Fruit fly (Drosophila melanogaster) whole organism, embryonic: ENCODE measurements around the gene Gdi.

Experiments
- Atf-2 ChIP-seq: fragments of 200-800 bp; sonication (Bioruptor generic); optimal IDR thresholded peaks from 2 replicates; lab custom pipeline; 2016; ENCODE audit warnings: missing biosample characterization, missing genetic modification characterization
- Atf3 ChIP-seq: fragments of 200-800 bp; sonication (Bioruptor generic); optimal IDR thresholded peaks from 3 replicates; lab custom pipeline; 2016; ENCODE audit warnings: missing biosample characterization, missing genetic modification characterization
- CG1024 ChIP-seq: fragments of 200-800 bp; sonication (Bioruptor generic); IDR thresholded peaks from 2 replicates; pipeline ENCODE4 v1.3.6; 2022; ENCODE audit warnings: missing biosample characterization, missing genetic modification characterization
- CG11085 ChIP-seq: fragments of 200-800 bp; sonication (Bioruptor generic); IDR thresholded peaks from 2 replicates; pipeline ENCODE4 v1.3.6; 2022; ENCODE audit warnings: missing biosample characterization, missing genetic modification characterization
- CG13624 ChIP-seq: fragments of 200-800 bp; sonication (Bioruptor generic); optimal IDR thresholded peaks from 2 replicates; lab custom pipeline; 2016; ENCODE audit warnings: missing biosample characterization, missing genetic modification characterization
- CG14860 ChIP-seq: fragments of 200-800 bp; sonication (Bioruptor generic); IDR thresholded peaks from 3 replicates; pipeline ENCODE4 v1.3.6; 2022; ENCODE audit warnings: missing biosample characterization, missing genetic modification characterization; ENCODE audit not compliant: partially characterized antibody
- CG14965 ChIP-seq: fragments of 200-800 bp; sonication (Bioruptor generic); optimal IDR thresholded peaks from 2 replicates; lab custom pipeline; 2016; ENCODE audit warnings: missing biosample characterization, missing genetic modification characterization, borderline replicate concordance
- CG15269 ChIP-seq: fragments of 200-800 bp; sonication (Bioruptor generic); optimal IDR thresholded peaks from 2 replicates; lab custom pipeline; 2018; ENCODE audit warnings: missing biosample characterization, mild to moderate bottlenecking, missing genetic modification characterization, moderate library complexity
- CG15601 ChIP-seq: fragments of 200-800 bp; sonication (Bioruptor generic); optimal IDR thresholded peaks from 3 replicates; lab custom pipeline; 2019; ENCODE audit warnings: missing biosample characterization, mild to moderate bottlenecking, missing genetic modification characterization, moderate library complexity
- CG17802 ChIP-seq: fragments of 200-800 bp; sonication (Bioruptor generic); optimal IDR thresholded peaks from 2 replicates; lab custom pipeline; 2018; ENCODE audit warnings: missing biosample characterization, mild to moderate bottlenecking, missing genetic modification characterization, moderate library complexity
- CG17829 ChIP-seq: fragments of 200-800 bp; optimal IDR thresholded peaks from 2 replicates; lab custom pipeline; 2019; ENCODE audit warnings: missing biosample characterization, mild to moderate bottlenecking, missing genetic modification characterization, moderate library complexity
- CG2712 ChIP-seq: fragments of 200-800 bp; optimal IDR thresholded peaks from 3 replicates; lab custom pipeline; 2019; ENCODE audit warnings: missing biosample characterization, mild to moderate bottlenecking, missing genetic modification characterization, moderate library complexity
- CG30403 ChIP-seq: fragments of 200-800 bp; sonication (Bioruptor generic); optimal IDR thresholded peaks from 3 replicates; lab custom pipeline; 2016; ENCODE audit warnings: missing biosample characterization, missing genetic modification characterization
- CG32767 ChIP-seq: fragments of 200-800 bp; sonication (Bioruptor generic); IDR thresholded peaks from 2 replicates; pipeline ENCODE4 v1.3.6; 2022; ENCODE audit warnings: missing biosample characterization, missing genetic modification characterization
- CG4360 ChIP-seq: fragments of 200-800 bp; sonication (Bioruptor generic); IDR thresholded peaks from 2 replicates; pipeline ENCODE4 v1.3.6; 2022; ENCODE audit warnings: missing biosample characterization, missing genetic modification characterization
- CG4617 ChIP-seq: fragments of 200-800 bp; sonication (Bioruptor generic); optimal IDR thresholded peaks from 3 replicates; lab custom pipeline; 2016; ENCODE audit warnings: missing biosample characterization, missing genetic modification characterization, borderline replicate concordance
- CG7963 ChIP-seq: fragments of 200-800 bp; sonication (Bioruptor generic); IDR thresholded peaks from 3 replicates; pipeline ENCODE4 v1.3.6; 2022; ENCODE audit warnings: missing biosample characterization, missing genetic modification characterization; ENCODE audit not compliant: partially characterized antibody
- CG8765 ChIP-seq: fragments of 200-800 bp; sonication (Bioruptor generic); IDR thresholded peaks from 2 replicates; pipeline ENCODE4 v1.3.6; 2022; ENCODE audit warnings: missing biosample characterization, missing genetic modification characterization
- Camta ChIP-seq: fragments of 200-800 bp; sonication (Bioruptor generic); optimal IDR thresholded peaks from 2 replicates; lab custom pipeline; 2016; ENCODE audit warnings: missing biosample characterization, missing genetic modification characterization
- Dad ChIP-seq: fragments of 200-800 bp; sonication (Bioruptor generic); optimal IDR thresholded peaks from 3 replicates; lab custom pipeline; 2016; ENCODE audit warnings: missing biosample characterization, missing genetic modification characterization
- Dbx ChIP-seq: fragments of 200-800 bp; sonication (Bioruptor generic); IDR thresholded peaks from 3 replicates; pipeline ENCODE4 v1.3.6; 2022; ENCODE audit warnings: missing biosample characterization, missing genetic modification characterization
- Gsc ChIP-seq: fragments of 200-800 bp; sonication (Bioruptor generic); IDR thresholded peaks from 2 replicates; pipeline ENCODE4 v1.3.6; 2022; ENCODE audit warnings: missing biosample characterization, missing genetic modification characterization
- HLH3B ChIP-seq: fragments of 200-800 bp; sonication (Bioruptor generic); IDR thresholded peaks from 2 replicates; pipeline ENCODE4 v1.3.6; 2022; ENCODE audit warnings: missing biosample characterization, missing genetic modification characterization
- HLH54F ChIP-seq: fragments of 200-800 bp; sonication (Bioruptor generic); optimal IDR thresholded peaks from 3 replicates; lab custom pipeline; 2016; ENCODE audit warnings: missing biosample characterization, missing genetic modification characterization
- MTF-1 ChIP-seq: fragments of 200-800 bp; sonication (Bioruptor generic); optimal IDR thresholded peaks from 2 replicates; lab custom pipeline; 2018; ENCODE audit warnings: missing biosample characterization, mild to moderate bottlenecking, missing genetic modification characterization, borderline replicate concordance
- Meics ChIP-seq: fragments of 200-800 bp; sonication (Bioruptor generic); optimal IDR thresholded peaks from 2 replicates; lab custom pipeline; 2017; ENCODE audit warnings: missing biosample characterization, mild to moderate bottlenecking, missing genetic modification characterization
- Myb ChIP-seq: fragments of 200-800 bp; sonication (Bioruptor generic); optimal IDR thresholded peaks from 2 replicates; lab custom pipeline; 2016; ENCODE audit warnings: missing biosample characterization, missing genetic modification characterization
- Neu2 ChIP-seq: fragments of 200-800 bp; sonication (Bioruptor generic); optimal IDR thresholded peaks from 3 replicates; lab custom pipeline; 2016; ENCODE audit warnings: missing biosample characterization, missing genetic modification characterization, borderline replicate concordance
- Oaz ChIP-seq: fragments of 200-800 bp; sonication (Bioruptor generic); IDR thresholded peaks from 2 replicates; pipeline ENCODE4 v1.3.6; 2022; ENCODE audit warnings: missing biosample characterization, missing genetic modification characterization
- Poxn ChIP-seq: fragments of 200-800 bp; sonication (Bioruptor generic); IDR thresholded peaks from 2 replicates; pipeline ENCODE4 v1.3.6; 2022; ENCODE audit warnings: missing biosample characterization, missing genetic modification characterization
- Taf1 ChIP-seq: fragments of 200-800 bp; sonication (Bioruptor generic); IDR thresholded peaks from 2 replicates; pipeline ENCODE4 v1.3.6; 2022; ENCODE audit warnings: missing biosample characterization, missing genetic modification characterization
- Vsx1 ChIP-seq: fragments of 200-800 bp; sonication (Bioruptor generic); optimal IDR thresholded peaks from 2 replicates; lab custom pipeline; 2017; ENCODE audit warnings: missing biosample characterization, mild to moderate bottlenecking, missing genetic modification characterization, missing genetic modification reagents
- az2 ChIP-seq: fragments of 200-800 bp; sonication (Bioruptor generic); optimal IDR thresholded peaks from 3 replicates; lab custom pipeline; 2016; ENCODE audit warnings: missing biosample characterization, missing genetic modification characterization
- bbx ChIP-seq: fragments of 200-800 bp; sonication (Bioruptor generic); IDR thresholded peaks from 2 replicates; pipeline ENCODE4 v1.3.6; 2022; ENCODE audit warnings: missing biosample characterization, missing genetic modification characterization; ENCODE audit not compliant: partially characterized antibody
- cas ChIP-seq: fragments of 200-800 bp; sonication (Bioruptor generic); IDR thresholded peaks from 2 replicates; pipeline ENCODE4 v1.3.6; 2022; ENCODE audit warnings: missing biosample characterization, missing genetic modification characterization
- dpn ChIP-seq, 2 experiments: fragments of 200-800 bp; sonication (Bioruptor generic); optimal IDR thresholded peaks; 3 replicates each; lab custom pipeline; 2016; ENCODE audit warnings: missing biosample characterization in 2 of 2, missing genetic modification characterization in 2 of 2
- en ChIP-seq: fragments of 200-800 bp; sonication (Bioruptor generic); optimal IDR thresholded peaks from 2 replicates; lab custom pipeline; 2016; ENCODE audit warnings: missing biosample characterization, missing genetic modification characterization
- fd96Cb ChIP-seq: fragments of 200-800 bp; sonication (Bioruptor generic); optimal IDR thresholded peaks from 2 replicates; lab custom pipeline; 2018; ENCODE audit warnings: missing biosample characterization, mild to moderate bottlenecking, missing genetic modification characterization, moderate library complexity
- gcm ChIP-seq: fragments of 200-800 bp; sonication (Bioruptor generic); optimal IDR thresholded peaks from 2 replicates; lab custom pipeline; 2019; ENCODE audit warnings: missing biosample characterization, mild to moderate bottlenecking, missing genetic modification characterization, moderate library complexity
- kay ChIP-seq: fragments of 200-800 bp; sonication (Bioruptor generic); optimal IDR thresholded peaks from 2 replicates; lab custom pipeline; 2016; ENCODE audit warnings: missing biosample characterization, missing genetic modification characterization
- kni ChIP-seq: fragments of 200-800 bp; sonication (Bioruptor generic); optimal IDR thresholded peaks from 3 replicates; lab custom pipeline; 2017; ENCODE audit warnings: mild to moderate bottlenecking, missing biosample characterization, missing genetic modification reagents, missing genetic modification characterization
- luna ChIP-seq: fragments of 200-800 bp; sonication (Bioruptor generic); optimal IDR thresholded peaks from 2 replicates; lab custom pipeline; 2016; ENCODE audit warnings: missing biosample characterization, missing genetic modification characterization
- odd ChIP-seq: fragments of 200-800 bp; sonication (Bioruptor generic); optimal IDR thresholded peaks from 2 replicates; lab custom pipeline; 2017; ENCODE audit warnings: missing biosample characterization, mild to moderate bottlenecking, missing genetic modification characterization
- pan ChIP-seq, 4 experiments: fragments of >200 bp in 3 of 4; fragments of 200-800 bp in 1 of 4; sonication (Bioruptor generic) in 1 of 4; optimal IDR thresholded peaks in 3 of 4; IDR thresholded peaks in 1 of 4; 2 replicates each; pipeline versions ENCODE4 v1.3.6 to Lab custom; 2017 to 2022; ENCODE audit warnings: missing biosample characterization in 2 of 4, missing genetic modification characterization in 2 of 4, mixed read lengths in 1 of 4
- prd ChIP-seq, 3 experiments: fragments of >200 bp in 2 of 3; fragments of 200-800 bp in 1 of 3; sonication (Bioruptor generic) in 1 of 3; optimal IDR thresholded peaks in 2 of 3; IDR thresholded peaks in 1 of 3; 2 replicates in 2 of 3; 3 replicates in 1 of 3; pipeline versions ENCODE4 v1.3.6 to Lab custom; 2017 to 2022; ENCODE audit warnings: missing biosample characterization in 1 of 3, missing genetic modification characterization in 1 of 3
- salm ChIP-seq: fragments of 200-800 bp; sonication (Bioruptor generic); optimal IDR thresholded peaks from 2 replicates; lab custom pipeline; 2018; ENCODE audit warnings: missing biosample characterization, mild to moderate bottlenecking, missing genetic modification characterization
- sd ChIP-seq: fragments of 200-800 bp; sonication (Bioruptor generic); optimal IDR thresholded peaks from 3 replicates; lab custom pipeline; 2018; ENCODE audit warnings: missing biosample characterization, mild to moderate bottlenecking, missing genetic modification characterization, moderate library complexity

The Gdi gene

DNA sequence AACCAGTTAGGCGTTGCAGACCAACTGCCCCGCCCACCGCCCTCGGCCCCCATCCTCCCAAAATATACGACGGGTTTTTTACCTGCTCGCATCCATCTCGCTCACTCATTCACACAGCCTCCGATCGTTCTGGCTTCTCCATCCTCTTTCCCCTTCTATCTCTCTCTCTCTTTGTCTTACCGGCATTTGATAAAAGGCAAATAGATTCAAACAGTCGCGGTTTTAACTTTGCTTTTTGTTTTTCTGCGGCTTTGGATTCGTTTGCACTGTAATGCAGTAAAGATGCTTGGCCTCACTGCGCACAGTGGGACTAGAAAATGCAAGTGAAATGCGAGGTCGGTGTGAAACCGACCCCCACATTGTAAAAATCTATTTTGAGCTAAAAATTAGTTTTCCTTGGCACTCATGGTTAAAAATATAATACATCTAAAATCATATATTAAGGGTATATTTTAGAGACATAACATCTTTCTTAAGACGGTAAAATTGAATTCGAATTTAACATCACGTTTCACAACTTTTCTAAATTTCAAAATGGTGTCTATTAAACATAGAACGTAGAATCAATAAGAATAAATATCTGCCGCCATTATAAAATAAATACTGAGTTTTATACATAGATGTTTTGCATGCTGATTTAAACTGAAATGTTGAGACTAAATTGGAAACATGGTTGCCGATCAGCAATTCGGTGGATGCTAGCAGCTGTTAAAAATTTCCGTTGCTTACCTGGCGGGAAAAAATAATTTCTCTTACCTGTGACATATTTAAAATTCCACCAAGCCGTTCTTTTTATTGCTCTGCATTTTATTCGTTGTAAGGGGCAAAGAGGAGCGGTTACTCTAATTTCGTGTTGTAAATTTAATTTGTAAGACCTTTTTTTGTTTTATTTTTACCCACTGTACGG, 2.0 kb upstream of the Gdi start (continued):
- TF ChIP-seq CG7963 (GFP tag; lab: Robert Waterston, UW), result no peak
- no peak for TF ChIP-seq cas (GFP tag; lab: Robert Waterston, UW)
- TF ChIP-seq CG14860 (GFP tag; lab: Robert Waterston, UW), result no peak
- no peak for TF ChIP-seq dpn (GFP tag; optimal IDR thresholded peaks at IDR 0.05; lab: Kevin White, UChicago)
- TF ChIP-seq CG17802 (tag; lab: Kevin White, UChicago), result no peak
- 0 out of 2 replicates have a peak, but pooled peaks have one; percentile 24 for TF ChIP-seq CG8765 (GFP tag; lab: Robert Waterston, UW)
- TF ChIP-seq CG15269 (tag; lab: Kevin White, UChicago), result no peak
- 0 out of 2 replicates have a peak, but pooled peaks have one; percentile 24 for TF ChIP-seq HLH3B
- no peak for TF ChIP-seq CG13624 (GFP tag; lab: Kevin White, UChicago)
- peak; percentile 28 for TF ChIP-seq az2 (GFP tag; lab: Kevin White, UChicago)
- TF ChIP-seq Dbx (GFP tag; lab: Robert Waterston, UW), result 0 out of 3 replicates have a peak, but pooled peaks have one; percentile 36
- TF ChIP-seq pan (optimal IDR thresholded peaks at IDR 0.05; lab: Kevin White, UChicago), result no peak
- TF ChIP-seq pan (GFP tag; optimal IDR thresholded peaks at IDR 0.05 in 1 of 2, IDR thresholded peaks at IDR 0.05 in 1 of 2), result peak in 1 of 2 experiments; percentile 47
- TF ChIP-seq Myb (GFP tag; lab: Kevin White, UChicago), result no peak
- TF ChIP-seq luna (GFP tag; lab: Kevin White, UChicago), result no peak
- TF ChIP-seq Neu2 (GFP tag; lab: Kevin White, UChicago), result no peak
- peak; percentile 14 for TF ChIP-seq fd96Cb (tag; lab: Kevin White, UChicago)
- no peak for TF ChIP-seq Oaz (GFP tag; lab: Robert Waterston, UW)
- TF ChIP-seq Taf1 (GFP tag; lab: Robert Waterston, UW), result no peak
- no peak for TF ChIP-seq sd (tag; lab: Kevin White, UChicago)
- no peak for TF ChIP-seq CG4617 (GFP tag; lab: Kevin White, UChicago)
- peak; percentile 40 for TF ChIP-seq kni (GFP tag; lab: Kevin White, UChicago)
- no peak for TF ChIP-seq Poxn (GFP tag; lab: Robert Waterston, UW)
- no peak for TF ChIP-seq Atf-2 (GFP tag; lab: Kevin White, UChicago)
- TF ChIP-seq CG17829 (tag; lab: Kevin White, UChicago), result peak; percentile 3
- TF ChIP-seq CG15601 (tag; lab: Kevin White, UChicago), result no peak
- TF ChIP-seq bbx, result no peak
- no peak for TF ChIP-seq CG14965
- no peak for TF ChIP-seq Meics (GFP tag; lab: Kevin White, UChicago)
- TF ChIP-seq salm (tag; lab: Kevin White, UChicago), result no peak
- TF ChIP-seq HLH54F, result no peak
- no peak for TF ChIP-seq CG32767 (GFP tag; lab: Robert Waterston, UW)
- no peak for TF ChIP-seq gcm (GFP tag; lab: Kevin White, UChicago)
- no peak for TF ChIP-seq Camta (GFP tag; lab: Kevin White, UChicago)
- no peak for TF ChIP-seq kay (GFP tag; lab: Kevin White, UChicago)
- TF ChIP-seq MTF-1 (GFP tag; lab: Kevin White, UChicago), result no peak
- no peak for TF ChIP-seq CG4360
- TF ChIP-seq Gsc (GFP tag; lab: Robert Waterston, UW), result no peak
- TF ChIP-seq odd (GFP tag; lab: Kevin White, UChicago), result no peak
- peak; percentile 33; the same call in 1 of the 2 replicates for TF ChIP-seq CG1024
- TF ChIP-seq CG2712 (tag; lab: Kevin White, UChicago), result peak; percentile 19
- no peak for TF ChIP-seq prd (optimal IDR thresholded peaks at IDR 0.05; lab: Kevin White, UChicago)
- peak; percentile 49; the same call in 1 of the 3 replicates for TF ChIP-seq prd (GFP tag; IDR thresholded peaks at IDR 0.05; lab: Robert Waterston, UW)
- TF ChIP-seq Dad (GFP tag; lab: Kevin White, UChicago), result no peak
- no peak for TF ChIP-seq Atf3 (GFP tag; lab: Kevin White, UChicago)
- no peak for TF ChIP-seq en (GFP tag; lab: Kevin White, UChicago)
- TF ChIP-seq Vsx1, result no peak
- peak; percentile 39 for TF ChIP-seq CG30403 (GFP tag; lab: Kevin White, UChicago)
- no peak for TF ChIP-seq CG11085
